Worm (Caenorhabditis elegans): ENCODE data around the gene E02C12.6.
"Not testable (repeated sequence)": the region's sequence is repeated elsewhere in the genome, so short reads cannot be mapped to it uniquely, and the experiment has no call there.

- not testable (repeated sequence) for TF ChIP-seq hmbx-1 (tag; optimal IDR thresholded peaks at IDR 0.05); ceh-36 (tag; optimal IDR thresholded peaks at IDR 0.05); ama-1 (optimal IDR thresholded peaks at IDR 0.05); hnd-1 (tag; optimal IDR thresholded peaks at IDR 0.05); tra-4 (tag; optimal IDR thresholded peaks at IDR 0.05); B0310.2 (tag; optimal IDR thresholded peaks at IDR 0.05); flt-1 (GFP tag; IDR thresholded peaks at IDR 0.05); aly-1 (tag; optimal IDR thresholded peaks at IDR 0.05); ets-7 (tag; optimal IDR thresholded peaks at IDR 0.05); tbx-11 (GFP tag; IDR thresholded peaks at IDR 0.05)
Observed at ce11 chrV:9341814-9342213, 29.1 kb downstream of the E02C12.6 start.
